Worm (Caenorhabditis elegans): ENCODE results near the gene C30B5.17.

Gene C30B5.17

DNA sequence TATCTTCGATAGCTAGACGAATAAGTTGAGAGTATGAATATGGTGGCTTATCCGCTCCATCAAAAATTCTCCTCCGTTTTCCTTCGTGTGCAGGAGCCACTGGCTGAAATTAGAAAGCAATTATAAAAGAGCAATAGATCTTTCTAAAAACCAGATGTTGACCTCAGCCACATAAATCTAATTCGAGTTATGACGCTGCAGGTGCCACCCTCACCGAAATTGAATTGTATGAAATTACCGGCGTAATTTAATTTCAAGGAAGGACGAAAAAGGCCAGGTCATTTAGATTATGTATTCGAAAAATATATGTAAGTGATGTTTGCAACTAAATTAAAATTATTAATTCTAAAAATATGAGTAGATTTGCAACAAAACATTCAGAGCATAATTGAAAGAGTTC, 12.0 kb downstream of the C30B5.17 start:
- no peak for TF ChIP-seq mdt-29 (GFP tag; IDR thresholded peaks at IDR 0.05)
- TF ChIP-seq T20F7.1 (GFP tag; optimal IDR thresholded peaks at IDR 0.05): no peak
- TF ChIP-seq ZK337.2 (GFP tag; IDR thresholded peaks at IDR 0.05): no peak
- no peak for TF ChIP-seq skn-1 (tag; optimal IDR thresholded peaks at IDR 0.05)
- no peak for TF ChIP-seq nhr-25 (tag; optimal IDR thresholded peaks at IDR 0.05; ENCODE audit: borderline replicate concordance, insufficient read depth)
- TF ChIP-seq ceh-20 (GFP tag; IDR thresholded peaks at IDR 0.05): no peak
- TF ChIP-seq gei-8 (GFP tag; optimal IDR thresholded peaks at IDR 0.05): no peak
- no peak for TF ChIP-seq nhr-76 (tag; optimal IDR thresholded peaks at IDR 0.05)
- no peak for TF ChIP-seq ceh-32 (tag; optimal IDR thresholded peaks at IDR 0.05; ENCODE audit: poor library complexity)
- TF ChIP-seq aha-1 (tag): no peak

DNA sequence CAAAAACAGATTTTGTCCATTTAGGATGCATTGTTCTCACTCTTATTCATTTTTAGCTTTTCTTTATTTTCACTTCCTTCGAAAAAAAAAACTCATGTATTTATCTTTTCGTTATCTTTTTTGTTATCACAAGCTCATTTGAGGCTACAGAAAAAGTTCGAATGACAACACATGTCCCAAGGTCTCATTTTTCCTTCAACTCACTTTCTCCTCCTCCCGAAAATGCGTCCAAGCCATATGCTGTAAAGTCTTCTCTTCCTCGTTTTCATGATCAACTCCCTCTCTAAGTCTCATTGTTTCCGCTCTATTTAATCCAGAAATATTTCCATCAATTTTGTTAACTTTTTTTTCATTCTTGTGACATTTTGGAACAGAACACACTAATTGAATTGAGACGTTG, 21.5 kb downstream of the C30B5.17 start:
- no peak for TF ChIP-seq mxl-2 (GFP tag; conservative IDR thresholded peaks at IDR 0.05)
- no peak for TF ChIP-seq zag-1 (tag; optimal IDR thresholded peaks at IDR 0.05)
- TF ChIP-seq hlh-30 (tag; optimal IDR thresholded peaks at IDR 0.05; ENCODE audit: insufficient read depth): peak; percentile 47
- no peak for TF ChIP-seq ztf-7 (tag; optimal IDR thresholded peaks at IDR 0.05)
- no peak for TF ChIP-seq F49E8.2 (tag; optimal IDR thresholded peaks at IDR 0.05; ENCODE audit: borderline replicate concordance)
- no peak for TF ChIP-seq zip-11 (GFP tag; IDR thresholded peaks at IDR 0.05)
- TF ChIP-seq nhr-11 (tag; optimal IDR thresholded peaks at IDR 0.05): peak; percentile 51
- no peak for TF ChIP-seq daf-19 (GFP tag; conservative IDR thresholded peaks at IDR 0.05)
- TF ChIP-seq snpc-1.2 (GFP tag; IDR thresholded peaks at IDR 0.05): no peak
- TF ChIP-seq egl-27 (tag; optimal IDR thresholded peaks at IDR 0.05): no peak
- peak; percentile 2 for TF ChIP-seq hlh-11 (tag; optimal IDR thresholded peaks at IDR 0.05)
- peak in 1 of 2 experiments; percentile 23 for TF ChIP-seq daf-16 (GFP tag; optimal IDR thresholded peaks at IDR 0.05)
- no peak for TF ChIP-seq daf-16 (tag; optimal IDR thresholded peaks at IDR 0.05)

DNA sequence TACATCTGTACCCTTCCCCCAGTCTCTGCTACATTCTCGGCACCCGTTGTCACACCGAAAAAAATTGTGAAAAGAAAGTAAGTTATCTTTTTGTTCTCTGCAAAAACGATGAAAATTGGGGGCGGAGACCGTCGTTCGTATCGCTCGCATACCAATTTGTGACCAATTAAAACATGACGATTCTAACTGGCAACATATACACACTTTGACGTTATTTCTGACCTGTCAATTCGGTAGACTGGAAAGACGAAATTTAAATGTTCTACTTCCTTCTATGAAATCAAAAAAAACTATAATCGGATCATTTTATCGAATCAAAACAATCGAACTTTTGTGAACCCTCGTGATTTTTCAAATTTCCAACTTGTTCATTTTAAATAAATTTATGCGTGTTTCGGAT, 22.3 kb downstream of the C30B5.17 start:
- TF ChIP-seq sdz-12 (GFP tag; optimal IDR thresholded peaks at IDR 0.05): no peak
- peak; percentile 59 for TF ChIP-seq dmd-6 (GFP tag; IDR thresholded peaks at IDR 0.05)

DNA sequence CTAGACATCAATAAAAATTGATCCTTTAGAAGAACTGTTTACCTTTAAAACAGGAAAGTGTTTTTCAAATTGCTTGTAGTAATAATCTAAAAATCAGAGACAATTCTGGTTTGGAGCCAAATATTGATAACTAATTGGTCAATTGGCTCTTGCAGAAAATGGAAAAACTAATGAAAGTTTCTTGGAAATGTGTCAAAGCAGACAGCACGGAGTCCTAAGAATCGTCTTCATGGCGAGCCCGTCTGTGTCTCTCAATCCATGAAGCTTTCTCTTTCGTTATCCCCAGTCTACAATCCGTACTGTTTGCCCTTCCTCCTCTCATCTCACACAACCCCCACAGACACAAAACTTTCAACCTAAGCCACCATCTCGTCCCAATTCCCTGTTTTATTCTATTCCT, 23.3 kb downstream of the C30B5.17 start, which contains the start of gene F40H3.1:
Gene F40H3.1 (plus strand): TSS at position 301 of the 400 bp plus-strand sequence.
- TF ChIP-seq aha-1 (tag) (no peak), spr-3 (GFP tag; optimal IDR thresholded peaks at IDR 0.05) (no peak), mes-2 (tag; optimal IDR thresholded peaks at IDR 0.05; ENCODE audit: poor library complexity, severe bottlenecking) (no peak), lin-39 (tag; optimal IDR thresholded peaks at IDR 0.05) (no peak), egl-27 (tag; optimal IDR thresholded peaks at IDR 0.05) (no peak), F49E8.2 (tag; optimal IDR thresholded peaks at IDR 0.05; ENCODE audit: borderline replicate concordance) (no peak), pqm-1 (tag; optimal IDR thresholded peaks at IDR 0.05) (no peak), sdz-12 (GFP tag; optimal IDR thresholded peaks at IDR 0.05) (no peak), lin-13 (GFP tag; optimal IDR thresholded peaks at IDR 0.05) (no peak), dmd-8 (GFP tag; IDR thresholded peaks at IDR 0.05) (no peak), madf-5 (GFP tag; IDR thresholded peaks at IDR 0.05) (no peak), ctbp-1 (GFP tag; IDR thresholded peaks at IDR 0.05) (no peak), spr-1 (tag; optimal IDR thresholded peaks at IDR 0.05) (no peak), R02D3.7 (tag; optimal IDR thresholded peaks at IDR 0.05) (no peak), Y75B8A.6 (GFP tag; IDR thresholded peaks at IDR 0.05) (no peak), skn-1 (tag; optimal IDR thresholded peaks at IDR 0.05) (no peak)
